Worm (Caenorhabditis elegans) whole organism, L4 larva: ENCODE results near the gene smu-2.

Experiments
- F44E2.7 ChIP-seq: fragments of 200-800 bp; sonication (Bioruptor generic); IDR thresholded peaks from 2 replicates; pipeline ENCODE4 v2.1.2; 2022; ENCODE audit warnings: missing genetic modification characterization, missing compliant biosample characterization
- R02D3.7 ChIP-seq: fragments of 150-350 bp; sonication (generic microtip); optimal IDR thresholded peaks from 3 replicates; lab custom pipeline; 2014; ENCODE audit warnings: missing biosample characterization, missing genetic modification characterization
- Y105C5A.15 ChIP-seq: fragments of 200-800 bp; sonication (Bioruptor generic); IDR thresholded peaks from 2 replicates; pipeline ENCODE4 v1.3.6; 2022; ENCODE audit warnings: missing genetic modification characterization, missing compliant biosample characterization
- Y75B8A.6 ChIP-seq: fragments of 200-800 bp; sonication (Bioruptor generic); IDR thresholded peaks from 2 replicates; pipeline ENCODE4 v1.3.6; 2022; ENCODE audit warnings: missing genetic modification reagents, missing genetic modification characterization, missing compliant biosample characterization
- ZK337.2 ChIP-seq: fragments of 200-800 bp; sonication (Bioruptor generic); IDR thresholded peaks from 2 replicates; pipeline ENCODE4 v1.3.6; 2022; ENCODE audit warnings: missing genetic modification reagents, missing genetic modification characterization, missing compliant biosample characterization
- aha-1 ChIP-seq: fragments of 150-350 bp; peaks from one replicate; lab custom pipeline; 2014; ENCODE audit warnings: missing biosample characterization, missing genetic modification characterization
- ama-1 ChIP-seq: fragments of 150-350 bp; optimal IDR thresholded peaks from 2 replicates; lab custom pipeline; 2014; ENCODE audit warnings: inconsistent platforms, mixed read lengths
- ceh-20 ChIP-seq: fragments of 200-800 bp; sonication (Bioruptor generic); IDR thresholded peaks from 2 replicates; pipeline ENCODE4 v1.3.6; 2022; ENCODE audit warnings: missing genetic modification reagents, missing genetic modification characterization, missing compliant biosample characterization
- ceh-62 ChIP-seq: sonication (generic microtip); optimal IDR thresholded peaks from 2 replicates; lab custom pipeline; 2017; ENCODE audit warnings: missing biosample characterization, missing genetic modification characterization
- ces-1 ChIP-seq: fragments of 150-350 bp; sonication (generic microtip); optimal IDR thresholded peaks from 4 replicates; lab custom pipeline; 2014; ENCODE audit warnings: missing biosample characterization, missing genetic modification reagents, missing genetic modification characterization
- ctbp-1 ChIP-seq: fragments of 200-800 bp; sonication (Bioruptor generic); IDR thresholded peaks from 2 replicates; pipeline ENCODE4 v1.3.6; 2022; ENCODE audit warnings: missing genetic modification reagents, missing genetic modification characterization, missing compliant biosample characterization
- daf-12 ChIP-seq: fragments of 150-350 bp; optimal IDR thresholded peaks from 2 replicates; lab custom pipeline; 2014; ENCODE audit warnings: missing biosample characterization, missing genetic modification reagents, missing genetic modification characterization
- dmd-6 ChIP-seq: fragments of 200-800 bp; sonication (Bioruptor generic); IDR thresholded peaks from 2 replicates; pipeline ENCODE4 v1.3.6; 2022; ENCODE audit warnings: missing genetic modification reagents, missing genetic modification characterization, missing compliant biosample characterization
- dmd-8 ChIP-seq: fragments of 200-800 bp; sonication (Bioruptor generic); IDR thresholded peaks from 2 replicates; pipeline ENCODE4 v1.3.6; 2022; ENCODE audit warnings: missing genetic modification characterization, missing compliant biosample characterization
- dmd-9 ChIP-seq: fragments of 200-800 bp; sonication (Bioruptor generic); IDR thresholded peaks from 2 replicates; pipeline ENCODE4 v1.3.6; 2022; ENCODE audit warnings: missing genetic modification reagents, missing genetic modification characterization, missing compliant biosample characterization
- dpl-1 ChIP-seq: fragments of 150-350 bp; optimal IDR thresholded peaks from 2 replicates; lab custom pipeline; 2014; ENCODE audit warnings: missing biosample characterization, missing genetic modification reagents, missing genetic modification characterization
- fkh-10 ChIP-seq: fragments of 150-350 bp; optimal IDR thresholded peaks from 2 replicates; lab custom pipeline; 2014; ENCODE audit warnings: missing biosample characterization, missing genetic modification reagents, missing genetic modification characterization
- fos-1 ChIP-seq: fragments of 150-350 bp; optimal IDR thresholded peaks from 2 replicates; lab custom pipeline; 2014; ENCODE audit warnings: missing biosample characterization, missing genetic modification characterization
- gei-8 ChIP-seq: fragments of 200-800 bp; sonication (Bioruptor generic); optimal IDR thresholded peaks from 2 replicates; lab custom pipeline; 2018; ENCODE audit warnings: mild to moderate bottlenecking, missing genetic modification characterization, missing compliant biosample characterization
- hif-1 ChIP-seq, 2 experiments: sonication (generic microtip); optimal IDR thresholded peaks; 2 replicates each; lab custom pipeline; 2016 to 2017; ENCODE audit warnings: missing compliant biosample characterization in 2 of 2, missing genetic modification characterization in 2 of 2, missing genetic modification reagents in 2 of 2, missing genotype in 2 of 2, mild to moderate bottlenecking in 1 of 2
- hlh-11 ChIP-seq: fragments of 200-800 bp; sonication (Bioruptor generic); optimal IDR thresholded peaks from 2 replicates; lab custom pipeline; 2018; ENCODE audit warnings: mild to moderate bottlenecking, missing genetic modification characterization, missing compliant biosample characterization
- hmg-1.1 ChIP-seq: fragments of 200-800 bp; sonication (Bioruptor generic); IDR thresholded peaks from 2 replicates; pipeline ENCODE4 v1.3.6; 2022; ENCODE audit warnings: missing genetic modification reagents, missing genetic modification characterization, missing compliant biosample characterization
- lim-7 ChIP-seq: fragments of 200-800 bp; sonication (Bioruptor generic); IDR thresholded peaks from 2 replicates; pipeline ENCODE4 v1.3.6; 2022; ENCODE audit warnings: missing genetic modification characterization, missing compliant biosample characterization
- lin-13 ChIP-seq: fragments of 150-350 bp; optimal IDR thresholded peaks from 2 replicates; lab custom pipeline; 2014; ENCODE audit warnings: missing biosample characterization, missing genetic modification reagents, missing genetic modification characterization
- lin-29 ChIP-seq: fragments of 200-800 bp; sonication (Bioruptor generic); IDR thresholded peaks from 2 replicates; pipeline ENCODE4 v1.3.6; 2022; ENCODE audit warnings: missing genetic modification reagents, missing genetic modification characterization, missing compliant biosample characterization
- lin-38 ChIP-seq: fragments of 200-800 bp; sonication (Bioruptor generic); IDR thresholded peaks from 2 replicates; pipeline ENCODE4 v1.3.6; 2022; ENCODE audit warnings: missing genetic modification reagents, missing genetic modification characterization, missing compliant biosample characterization
- lsy-2 ChIP-seq, 2 experiments: fragments of 150-350 bp in 1 of 2; sonication (generic microtip) in 1 of 2; optimal IDR thresholded peaks; 2 replicates each; lab custom pipeline; 2014 to 2017; ENCODE audit warnings: missing biosample characterization in 2 of 2, missing genetic modification characterization in 2 of 2
- madf-9 ChIP-seq: fragments of 200-800 bp; sonication (Bioruptor generic); conservative IDR thresholded peaks from 2 replicates; pipeline ENCODE4 v1.3.6; 2022; ENCODE audit warnings: missing genetic modification reagents, missing genetic modification characterization, missing compliant biosample characterization
- mes-2 ChIP-seq: sonication (generic microtip); optimal IDR thresholded peaks from 2 replicates; lab custom pipeline; 2016; ENCODE audit warnings: missing genotype, mild to moderate bottlenecking, missing genetic modification characterization, missing compliant biosample characterization; ENCODE audit not compliant: poor library complexity, severe bottlenecking
- mxl-3 ChIP-seq: fragments of 200-800 bp; sonication (Bioruptor generic); optimal IDR thresholded peaks from 2 replicates; lab custom pipeline; 2018; ENCODE audit warnings: mild to moderate bottlenecking, missing genetic modification characterization, missing compliant biosample characterization
- nhr-102 ChIP-seq: sonication (generic microtip); optimal IDR thresholded peaks from 2 replicates; lab custom pipeline; 2016; ENCODE audit warnings: mild to moderate bottlenecking, missing genetic modification characterization, moderate library complexity, missing compliant biosample characterization
- nhr-11 ChIP-seq: fragments of 150-350 bp; optimal IDR thresholded peaks from 2 replicates; lab custom pipeline; 2014; ENCODE audit warnings: missing biosample characterization, missing genetic modification characterization
- nhr-237 ChIP-seq: sonication (generic microtip); optimal IDR thresholded peaks from 2 replicates; lab custom pipeline; 2017; ENCODE audit warnings: missing biosample characterization, missing genetic modification characterization
- nhr-28 ChIP-seq: fragments of 150-350 bp; optimal IDR thresholded peaks from 2 replicates; lab custom pipeline; 2014; ENCODE audit warnings: missing biosample characterization, missing genetic modification characterization
- nhr-76 ChIP-seq: fragments of 150-350 bp; optimal IDR thresholded peaks from 2 replicates; lab custom pipeline; 2014; ENCODE audit warnings: missing biosample characterization, missing genetic modification characterization
- nhr-77 ChIP-seq: fragments of 150-350 bp; optimal IDR thresholded peaks from 2 replicates; lab custom pipeline; 2014; ENCODE audit warnings: missing biosample characterization, missing genetic modification characterization
- pha-4 ChIP-seq, 2 experiments: fragments of 150-350 bp in 1 of 2; fragments of 200-800 bp in 1 of 2; sonication (Bioruptor generic) in 1 of 2; IDR thresholded peaks in 1 of 2; optimal IDR thresholded peaks in 1 of 2; 2 replicates each; pipeline versions ENCODE4 v1.3.6 to Lab custom; 2014 to 2022; ENCODE audit warnings: missing genetic modification characterization in 2 of 2, missing genetic modification reagents in 2 of 2, missing biosample characterization in 1 of 2, missing compliant biosample characterization in 1 of 2
- php-3 ChIP-seq: fragments of 200-800 bp; sonication (Bioruptor generic); IDR thresholded peaks from 2 replicates; pipeline ENCODE4 v1.3.6; 2022; ENCODE audit warnings: missing genetic modification reagents, missing genetic modification characterization, missing compliant biosample characterization
- rbr-2 ChIP-seq: sonication (generic microtip); optimal IDR thresholded peaks from 2 replicates; lab custom pipeline; 2016; ENCODE audit warnings: missing genotype, missing genetic modification characterization, missing compliant biosample characterization
- set-16 ChIP-seq: fragments of 200-800 bp; sonication (Bioruptor generic); IDR thresholded peaks from 2 replicates; pipeline ENCODE4 v1.3.6; 2022; ENCODE audit warnings: missing genetic modification reagents, missing genetic modification characterization, missing compliant biosample characterization
- snpc-4 ChIP-seq: fragments of 150-350 bp; optimal IDR thresholded peaks from 2 replicates; lab custom pipeline; 2014; ENCODE audit warnings: missing biosample characterization, missing genetic modification characterization
- spr-1 ChIP-seq: sonication (generic microtip); optimal IDR thresholded peaks from 2 replicates; lab custom pipeline; 2016; ENCODE audit warnings: mild to moderate bottlenecking, missing genetic modification characterization, missing compliant biosample characterization
- tag-97 ChIP-seq: fragments of 200-800 bp; sonication (Bioruptor generic); IDR thresholded peaks from 2 replicates; pipeline ENCODE4 v1.3.6; 2022; ENCODE audit warnings: missing genetic modification characterization, missing compliant biosample characterization
- unc-130 ChIP-seq: sonication (generic microtip); optimal IDR thresholded peaks from 2 replicates; lab custom pipeline; 2016; ENCODE audit warnings: missing genetic modification reagents, missing genetic modification characterization, missing compliant biosample characterization
- zag-1 ChIP-seq: fragments of 150-350 bp; optimal IDR thresholded peaks from 2 replicates; lab custom pipeline; 2014; ENCODE audit warnings: missing biosample characterization, missing genetic modification characterization
- zip-11 ChIP-seq: fragments of 200-800 bp; sonication (Bioruptor generic); IDR thresholded peaks from 2 replicates; pipeline ENCODE4 v1.3.6; 2022; ENCODE audit warnings: missing genetic modification characterization, missing compliant biosample characterization
- zip-2 ChIP-seq: fragments of 150-350 bp; optimal IDR thresholded peaks from 2 replicates; lab custom pipeline; 2014; ENCODE audit warnings: missing biosample characterization, missing genetic modification characterization

The smu-2 gene

ce11 chrII:3482231-3482630 is at the start of gene smu-2:
TSS of gene smu-2 (plus strand) at chrII:3482408.
- TF ChIP-seq lim-7 (GFP tag; lab: Robert Waterston, UW) (no peak), F44E2.7 (GFP tag; lab: Robert Waterston, UW) (no peak), gei-8 (GFP tag; lab: Kevin White, UChicago) (no peak), lin-13 (GFP tag; lab: Kevin White, UChicago) (no peak), pha-4 (GFP tag; IDR thresholded peaks at IDR 0.05; lab: Robert Waterston, UW) (no peak), pha-4 (tag; optimal IDR thresholded peaks at IDR 0.05; lab: Kevin White, UChicago) (no peak), nhr-11 (tag; lab: Kevin White, UChicago) (peak; percentile 11), php-3 (GFP tag; lab: Robert Waterston, UW) (0 out of 2 replicates have a peak, but pooled peaks have one; percentile 43), fkh-10 (GFP tag; lab: Kevin White, UChicago) (peak; percentile 28), lin-38 (GFP tag; lab: Robert Waterston, UW) (peak; percentile 97), dmd-8 (GFP tag; lab: Robert Waterston, UW) (no peak), set-16 (GFP tag; lab: Robert Waterston, UW) (no peak), nhr-76 (no peak), ceh-62 (tag; lab: Kevin White, UChicago) (no peak), nhr-77 (tag; lab: Kevin White, UChicago) (no peak), madf-9 (GFP tag; lab: Robert Waterston, UW) (peak; percentile 64), hmg-1.1 (GFP tag; lab: Robert Waterston, UW) (no peak), nhr-102 (no peak), hlh-11 (tag; lab: Kevin White, UChicago) (no peak), nhr-28 (tag; lab: Kevin White, UChicago) (peak; percentile 71), ces-1 (GFP tag; lab: Kevin White, UChicago) (peak; percentile 74), fos-1 (tag; lab: Kevin White, UChicago) (no peak), lsy-2 (tag; optimal IDR thresholded peaks at IDR 0.05; lab: Kevin White, UChicago) (no peak), zip-2 (tag; lab: Kevin White, UChicago) (no peak), mxl-3 (GFP tag; lab: Kevin White, UChicago) (no peak), tag-97 (GFP tag; lab: Robert Waterston, UW) (no peak), hif-1 (tag; optimal IDR thresholded peaks at IDR 0.05; lab: Kevin White, UChicago) (peak in 1 of 2 experiments; percentile 81), R02D3.7 (tag; lab: Kevin White, UChicago) (no peak), nhr-237 (tag; lab: Kevin White, UChicago) (no peak), ceh-20 (GFP tag; lab: Robert Waterston, UW) (no peak), rbr-2 (tag; lab: Kevin White, UChicago) (peak; percentile 43), unc-130 (GFP tag; lab: Kevin White, UChicago) (peak; percentile 89), lin-29 (GFP tag; lab: Robert Waterston, UW) (no peak), zag-1 (no peak), dmd-6 (GFP tag; lab: Robert Waterston, UW) (peak; percentile 31), ctbp-1 (GFP tag; lab: Robert Waterston, UW) (no peak), aha-1 (tag; lab: Kevin White, UChicago) (peak; percentile 95), daf-12 (tag; lab: Kevin White, UChicago) (no peak), ZK337.2 (peak; percentile 74; the same call in 1 of the 2 replicates), spr-1 (tag; lab: Kevin White, UChicago) (no peak), zip-11 (GFP tag; lab: Robert Waterston, UW) (no peak), snpc-4 (tag; lab: Kevin White, UChicago) (no peak), mes-2 (tag; lab: Kevin White, UChicago) (peak; percentile 97), dpl-1 (GFP tag; lab: Kevin White, UChicago) (peak; percentile 62), Y105C5A.15 (no peak), ama-1 (lab: Kevin White, UChicago) (no peak), dmd-9 (GFP tag; lab: Robert Waterston, UW) (peak; percentile 54; the same call in 1 of the 2 replicates), Y75B8A.6 (GFP tag; lab: Robert Waterston, UW) (no peak)
